Fruit fly (Drosophila melanogaster) Kc167 (cell line): ENCODE measurements around the gene Trmt61.

Experiments
- insv ChIP-seq: fragments of >200 bp; optimal IDR thresholded peaks from 3 replicates; lab custom pipeline; 2018; ENCODE audit warnings: missing external identifiers
- psq ChIP-seq: fragments of >200 bp; optimal IDR thresholded peaks from 2 replicates; lab custom pipeline; 2017; ENCODE audit warnings: missing external identifiers

dm6 chr3R:26042131-26042885 lies 17.0 kb upstream of the Trmt61 start:
- no peak for TF ChIP-seq insv (lab: Kevin White, UChicago)
- TF ChIP-seq psq, result no peak
